Worm (Caenorhabditis elegans) whole organism, L2 larva: ENCODE data around the gene pyr-1.

Experiments
- C34F6.9 ChIP-seq: fragments of 150-350 bp; optimal IDR thresholded peaks from 2 replicates; lab custom pipeline; 2014; ENCODE audit warnings: missing biosample characterization, missing genetic modification characterization
- F13H6.1 ChIP-seq: sonication (generic microtip); optimal IDR thresholded peaks from 2 replicates; lab custom pipeline; 2016; ENCODE audit warnings: missing genetic modification characterization, missing compliant biosample characterization
- R02D3.7 ChIP-seq: fragments of 150-350 bp; optimal IDR thresholded peaks from 2 replicates; lab custom pipeline; 2014; ENCODE audit warnings: missing biosample characterization, missing genetic modification characterization
- Y55F3AM.14 ChIP-seq: fragments of 200-800 bp; sonication (Bioruptor generic); optimal IDR thresholded peaks from 2 replicates; lab custom pipeline; 2018; ENCODE audit warnings: mild to moderate bottlenecking, missing genetic modification characterization, missing compliant biosample characterization
- alr-1 ChIP-seq: fragments of 150-350 bp; optimal IDR thresholded peaks from 2 replicates; lab custom pipeline; 2014; ENCODE audit warnings: missing biosample characterization, missing genetic modification characterization
- aly-2 ChIP-seq: fragments of 150-350 bp; optimal IDR thresholded peaks from 2 replicates; lab custom pipeline; 2014; ENCODE audit warnings: missing biosample characterization, missing genetic modification characterization
- ama-1 ChIP-seq: fragments of 150-350 bp; optimal IDR thresholded peaks from 2 replicates; lab custom pipeline; 2018; ENCODE audit warnings: inconsistent platforms
- blmp-1 ChIP-seq: sonication (generic microtip); optimal IDR thresholded peaks from 2 replicates; lab custom pipeline; 2017; ENCODE audit warnings: missing genetic modification characterization, mild to moderate bottlenecking, missing compliant biosample characterization, antibody characterized with exemption, moderate library complexity; ENCODE audit not compliant: insufficient read depth
- ceh-82 ChIP-seq: fragments of 150-350 bp; optimal IDR thresholded peaks from 2 replicates; lab custom pipeline; 2014; ENCODE audit warnings: missing biosample characterization, missing genetic modification characterization
- dmd-4 ChIP-seq: sonication (generic microtip); optimal IDR thresholded peaks from 2 replicates; lab custom pipeline; 2017; ENCODE audit warnings: missing biosample characterization, missing genetic modification characterization
- egl-27 ChIP-seq: sonication (generic microtip); optimal IDR thresholded peaks from 3 replicates; lab custom pipeline; 2017; ENCODE audit warnings: missing biosample characterization, missing genetic modification reagents, missing genetic modification characterization
- elt-1 ChIP-seq: fragments of 150-350 bp; optimal IDR thresholded peaks from 2 replicates; lab custom pipeline; 2014; ENCODE audit warnings: missing biosample characterization, missing genetic modification characterization
- elt-3 ChIP-seq: sonication (generic microtip); optimal IDR thresholded peaks from 2 replicates; lab custom pipeline; 2017; ENCODE audit warnings: missing biosample characterization, missing genetic modification characterization
- fos-1 ChIP-seq: fragments of 150-350 bp; optimal IDR thresholded peaks from 2 replicates; lab custom pipeline; 2014; ENCODE audit warnings: missing biosample characterization, missing genetic modification characterization
- lin-11 ChIP-seq: fragments of 150-350 bp; sonication (generic microtip); optimal IDR thresholded peaks from 2 replicates; lab custom pipeline; 2014; ENCODE audit warnings: missing biosample characterization, missing genetic modification characterization, inconsistent platforms, mixed read lengths
- lin-13 ChIP-seq: fragments of 150-350 bp; optimal IDR thresholded peaks from 2 replicates; lab custom pipeline; 2014; ENCODE audit warnings: missing biosample characterization, missing genetic modification reagents, missing genetic modification characterization
- lin-39 ChIP-seq: fragments of 150-350 bp; optimal IDR thresholded peaks from 2 replicates; lab custom pipeline; 2014; ENCODE audit warnings: missing biosample characterization, missing genetic modification reagents, missing genetic modification characterization
- lsy-2 ChIP-seq, 2 experiments: fragments of 150-350 bp in 1 of 2; sonication (generic microtip) in 1 of 2; optimal IDR thresholded peaks; 2 replicates each; lab custom pipeline; 2014 to 2017; ENCODE audit warnings: missing biosample characterization in 2 of 2, missing genetic modification characterization in 2 of 2
- mab-5 ChIP-seq: fragments of 150-350 bp; optimal IDR thresholded peaks from 2 replicates; lab custom pipeline; 2014; ENCODE audit warnings: missing biosample characterization, missing genetic modification characterization
- mbf-1 ChIP-seq: sonication (generic microtip); optimal IDR thresholded peaks from 2 replicates; lab custom pipeline; 2017; ENCODE audit warnings: missing biosample characterization, missing genetic modification characterization
- mdl-1 ChIP-seq, 2 experiments: fragments of 150-350 bp in 1 of 2; sonication (generic microtip) in 1 of 2; optimal IDR thresholded peaks; 2 replicates each; lab custom pipeline; 2017; ENCODE audit warnings: missing biosample characterization in 2 of 2, missing genetic modification characterization in 2 of 2
- nhr-10 ChIP-seq: sonication (generic microtip); optimal IDR thresholded peaks from 2 replicates; lab custom pipeline; 2017; ENCODE audit warnings: missing biosample characterization, missing genetic modification characterization
- nhr-11 ChIP-seq: fragments of 150-350 bp; optimal IDR thresholded peaks from 2 replicates; lab custom pipeline; 2014; ENCODE audit warnings: missing biosample characterization, missing genetic modification characterization
- nhr-129 ChIP-seq: fragments of 150-350 bp; optimal IDR thresholded peaks from 2 replicates; lab custom pipeline; 2014; ENCODE audit warnings: missing biosample characterization, missing genetic modification characterization
- nhr-237 ChIP-seq: fragments of 150-350 bp; optimal IDR thresholded peaks from 2 replicates; lab custom pipeline; 2014; ENCODE audit warnings: missing biosample characterization, missing genetic modification characterization
- nhr-25 ChIP-seq: fragments of 150-350 bp; sonication (generic microtip); optimal IDR thresholded peaks from 3 replicates; lab custom pipeline; 2014; ENCODE audit warnings: missing biosample characterization, missing genetic modification characterization
- peb-1 ChIP-seq: fragments of 150-350 bp; optimal IDR thresholded peaks from 2 replicates; lab custom pipeline; 2014; ENCODE audit warnings: missing biosample characterization, missing genetic modification characterization
- skn-1 ChIP-seq: sonication (generic microtip); optimal IDR thresholded peaks from 2 replicates; lab custom pipeline; 2017; ENCODE audit warnings: missing biosample characterization, missing genetic modification characterization
- sma-9 ChIP-seq, 2 experiments: fragments of 150-350 bp in 1 of 2; sonication (generic microtip) in 1 of 2; optimal IDR thresholded peaks; 2 replicates each; lab custom pipeline; 2014 to 2016; ENCODE audit warnings: missing genetic modification characterization in 2 of 2, mild to moderate bottlenecking in 1 of 2, missing biosample characterization in 1 of 2, missing compliant biosample characterization in 1 of 2, missing genetic modification reagents in 1 of 2, moderate library complexity in 1 of 2
- snpc-4 ChIP-seq: fragments of 150-350 bp; optimal IDR thresholded peaks from 2 replicates; lab custom pipeline; 2014; ENCODE audit warnings: missing biosample characterization, missing genetic modification characterization
- unc-39 ChIP-seq: fragments of 150-350 bp; optimal IDR thresholded peaks from 2 replicates; lab custom pipeline; 2014; ENCODE audit warnings: missing biosample characterization, missing genetic modification characterization
- unc-55 ChIP-seq: fragments of 150-350 bp; sonication (generic microtip); optimal IDR thresholded peaks from 3 replicates; lab custom pipeline; 2014; ENCODE audit warnings: missing biosample characterization, missing genetic modification reagents, missing genetic modification characterization
- unc-62 ChIP-seq: fragments of 150-350 bp; optimal IDR thresholded peaks from 2 replicates; lab custom pipeline; 2014; ENCODE audit warnings: missing biosample characterization, missing genetic modification reagents, missing genetic modification characterization
- ztf-11 ChIP-seq: sonication (generic microtip); optimal IDR thresholded peaks from 2 replicates; lab custom pipeline; 2017; ENCODE audit warnings: missing biosample characterization, missing genetic modification characterization
- ztf-4 ChIP-seq: fragments of 150-350 bp; optimal IDR thresholded peaks from 2 replicates; lab custom pipeline; 2014; ENCODE audit warnings: missing biosample characterization, missing genetic modification characterization

The pyr-1 gene

ce11 chrII:8661539-8661938 lies 10.6 kb downstream of the pyr-1 start, which contains the start of the genes piga-1 and eif-2Bepsilon (continued):
- no peak for TF ChIP-seq ztf-11
- no peak for TF ChIP-seq egl-27 (tag; lab: Kevin White, UChicago)
- TF ChIP-seq blmp-1 (tag; lab: Kevin White, UChicago) = no peak
- TF ChIP-seq nhr-237 = no peak
- no peak for TF ChIP-seq nhr-11 (tag; lab: Kevin White, UChicago)
- TF ChIP-seq fos-1 (tag; lab: Kevin White, UChicago) = peak; percentile 21
- TF ChIP-seq ztf-4 = no peak
- peak; percentile 88 for TF ChIP-seq C34F6.9 (tag; lab: Kevin White, UChicago)
- TF ChIP-seq lin-39 (tag; lab: Kevin White, UChicago) = no peak
- no peak for TF ChIP-seq lin-13 (GFP tag; lab: Kevin White, UChicago)
- no peak for TF ChIP-seq unc-39 (tag; lab: Kevin White, UChicago)
- no peak for TF ChIP-seq peb-1
- no peak for TF ChIP-seq nhr-25
- peak in 1 of 2 experiments; percentile 1 for TF ChIP-seq mdl-1 (tag; optimal IDR thresholded peaks at IDR 0.05; lab: Kevin White, UChicago)
- TF ChIP-seq lin-11 (tag; lab: Kevin White, UChicago) = no peak
- no peak for TF ChIP-seq skn-1 (tag; lab: Kevin White, UChicago)
- TF ChIP-seq unc-62 = no peak
- no peak for TF ChIP-seq dmd-4 (tag; lab: Kevin White, UChicago)
- peak; percentile 21 for TF ChIP-seq sma-9 (GFP tag; optimal IDR thresholded peaks at IDR 0.05; lab: Kevin White, UChicago)
- TF ChIP-seq sma-9 (tag; optimal IDR thresholded peaks at IDR 0.05; lab: Kevin White, UChicago) = no peak

DNA sequence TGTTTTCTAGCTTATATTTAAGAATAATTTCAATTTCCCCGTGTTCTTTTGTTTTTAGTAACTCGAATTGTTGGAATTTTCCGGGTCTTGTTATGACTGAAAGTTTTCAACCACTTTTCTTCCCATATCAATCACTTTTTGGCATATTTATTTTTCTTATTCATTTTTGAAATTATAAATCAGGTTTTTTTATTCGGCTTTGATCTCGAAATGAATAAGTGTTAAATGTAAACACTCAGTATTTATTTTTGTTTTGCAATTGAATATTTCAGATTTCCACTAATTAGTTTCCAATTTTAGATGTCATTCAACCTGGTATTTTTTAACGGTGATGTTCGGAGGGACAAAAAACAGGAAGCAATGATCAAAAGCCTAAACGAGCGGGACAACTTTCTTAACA lies 13.6 kb downstream of the pyr-1 start, which contains the start of gene etc-1:
Gene etc-1, plus strand, starts transcription at position 301 of the 400 bp plus-strand sequence.
- no peak for TF ChIP-seq unc-55 (GFP tag; lab: Kevin White, UChicago)
- no peak for TF ChIP-seq elt-3 (tag; lab: Kevin White, UChicago)
- TF ChIP-seq ztf-4 = no peak
- no peak for TF ChIP-seq unc-62
- TF ChIP-seq F13H6.1 (tag; lab: Kevin White, UChicago) = no peak
- no peak for TF ChIP-seq ama-1 (lab: Kevin White, UChicago)
- no peak for TF ChIP-seq nhr-237
- no peak for TF ChIP-seq lin-11 (tag; lab: Kevin White, UChicago)
- TF ChIP-seq sma-9 (GFP tag; optimal IDR thresholded peaks at IDR 0.05; lab: Kevin White, UChicago) = no peak
- TF ChIP-seq sma-9 (tag; optimal IDR thresholded peaks at IDR 0.05; lab: Kevin White, UChicago) = no peak
- no peak for TF ChIP-seq snpc-4
- no peak for TF ChIP-seq dmd-4 (tag; lab: Kevin White, UChicago)
- no peak for TF ChIP-seq lsy-2 (tag; optimal IDR thresholded peaks at IDR 0.05; lab: Kevin White, UChicago)
- no peak for TF ChIP-seq elt-1
- no peak for TF ChIP-seq mbf-1
- TF ChIP-seq nhr-10 = no peak
- no peak for TF ChIP-seq nhr-129 (tag; lab: Kevin White, UChicago)
- no peak for TF ChIP-seq nhr-11 (tag; lab: Kevin White, UChicago)
- no peak for TF ChIP-seq ceh-82 (tag; lab: Kevin White, UChicago)

DNA sequence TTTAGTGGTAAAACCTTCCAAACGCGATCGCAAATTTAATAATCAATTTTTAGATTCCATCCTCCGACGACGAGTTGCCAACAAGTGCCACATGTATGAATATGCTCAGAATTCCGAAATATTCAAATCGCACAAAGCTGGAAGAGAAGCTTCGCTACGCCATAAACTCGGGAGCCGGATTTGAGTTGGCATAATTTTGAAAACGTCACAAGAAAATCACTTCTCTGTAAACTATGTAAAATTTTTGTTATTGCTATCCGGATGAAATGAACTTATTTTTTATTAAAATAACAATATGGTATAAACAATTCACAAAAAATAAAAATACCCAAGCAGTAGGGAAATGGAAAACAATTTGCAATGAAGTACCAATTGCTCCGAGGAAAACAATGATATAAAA lies 18.0 kb downstream of the pyr-1 start:
- TF ChIP-seq mab-5 (no peak), lin-11 (tag; lab: Kevin White, UChicago) (no peak), alr-1 (tag; lab: Kevin White, UChicago) (no peak), sma-9 (GFP tag; optimal IDR thresholded peaks at IDR 0.05; lab: Kevin White, UChicago) (no peak), sma-9 (tag; optimal IDR thresholded peaks at IDR 0.05; lab: Kevin White, UChicago) (no peak), nhr-237 (no peak), R02D3.7 (tag; lab: Kevin White, UChicago) (no peak), lsy-2 (tag; optimal IDR thresholded peaks at IDR 0.05; lab: Kevin White, UChicago) (no peak)

DNA sequence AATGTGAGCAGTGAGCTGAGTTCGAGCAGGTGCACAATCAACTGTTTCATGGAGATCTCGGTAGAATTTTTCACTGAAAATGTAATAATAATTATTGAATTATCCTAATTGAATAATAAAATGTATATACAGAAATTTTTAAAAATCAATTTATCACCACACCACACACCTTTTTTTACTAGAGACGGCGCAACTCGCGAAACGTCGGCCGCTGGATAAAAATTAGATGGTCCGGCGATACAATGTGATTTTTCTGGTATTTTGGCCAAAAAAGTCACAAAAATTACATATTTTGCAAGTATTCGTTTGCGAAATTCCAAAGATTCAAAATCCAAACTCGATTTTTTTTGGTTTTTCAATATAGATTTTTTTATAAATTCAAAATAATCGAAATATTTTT lies 19.9 kb downstream of the pyr-1 start:
- TF ChIP-seq snpc-4 (peak; percentile 35), elt-1 (no peak), blmp-1 (tag; lab: Kevin White, UChicago) (no peak), nhr-11 (tag; lab: Kevin White, UChicago) (no peak), egl-27 (tag; lab: Kevin White, UChicago) (no peak), aly-2 (tag; lab: Kevin White, UChicago) (no peak), C34F6.9 (tag; lab: Kevin White, UChicago) (no peak), Y55F3AM.14 (no peak)
